Fruit fly (Drosophila melanogaster) whole organism, embryonic: ENCODE data around the gene asl.

ENCODE experiments used
- C15 ChIP-seq: fragments of 200-800 bp; sonication (Bioruptor generic); IDR thresholded peaks from 3 replicates; pipeline ENCODE4 v1.3.6; 2022; ENCODE audit warnings: missing biosample characterization, missing genetic modification characterization
- CG12391 ChIP-seq: fragments of 200-800 bp; sonication (Bioruptor generic); optimal IDR thresholded peaks from 3 replicates; lab custom pipeline; 2018; ENCODE audit warnings: missing biosample characterization, mild to moderate bottlenecking, missing genetic modification characterization, moderate library complexity
- CG12744 ChIP-seq: fragments of 200-800 bp; sonication (Bioruptor generic); optimal IDR thresholded peaks from 2 replicates; lab custom pipeline; 2016; ENCODE audit warnings: missing biosample characterization, missing genetic modification characterization
- CG12769 ChIP-seq: fragments of 200-800 bp; sonication (Bioruptor generic); optimal IDR thresholded peaks from 2 replicates; lab custom pipeline; 2019; ENCODE audit warnings: missing biosample characterization, mild to moderate bottlenecking, missing genetic modification characterization, moderate library complexity
- CG1529 ChIP-seq: fragments of 200-800 bp; sonication (Bioruptor generic); optimal IDR thresholded peaks from 3 replicates; lab custom pipeline; 2018; ENCODE audit warnings: missing biosample characterization, missing genetic modification characterization
- CG16815 ChIP-seq: fragments of 200-800 bp; sonication (Bioruptor generic); optimal IDR thresholded peaks from 3 replicates; lab custom pipeline; 2017; ENCODE audit warnings: missing biosample characterization, mild to moderate bottlenecking, missing genetic modification characterization
- CG2202 ChIP-seq: fragments of 200-800 bp; sonication (Bioruptor generic); optimal IDR thresholded peaks from 2 replicates; lab custom pipeline; 2018; ENCODE audit warnings: missing biosample characterization, mild to moderate bottlenecking, missing genetic modification characterization
- CG2712 ChIP-seq: fragments of 200-800 bp; optimal IDR thresholded peaks from 3 replicates; lab custom pipeline; 2019; ENCODE audit warnings: missing biosample characterization, mild to moderate bottlenecking, missing genetic modification characterization, moderate library complexity
- CG30020 ChIP-seq: fragments of 200-800 bp; optimal IDR thresholded peaks from 2 replicates; lab custom pipeline; 2019; ENCODE audit warnings: missing biosample characterization, mild to moderate bottlenecking, missing genetic modification characterization, moderate library complexity
- CG30403 ChIP-seq: fragments of 200-800 bp; sonication (Bioruptor generic); optimal IDR thresholded peaks from 3 replicates; lab custom pipeline; 2016; ENCODE audit warnings: missing biosample characterization, missing genetic modification characterization
- CG3065 ChIP-seq: fragments of 200-800 bp; sonication (Bioruptor generic); optimal IDR thresholded peaks from 2 replicates; lab custom pipeline; 2016; ENCODE audit warnings: missing biosample characterization, missing genetic modification characterization
- CG31365 ChIP-seq: fragments of 200-800 bp; sonication (Bioruptor generic); optimal IDR thresholded peaks from 2 replicates; lab custom pipeline; 2018; ENCODE audit warnings: missing biosample characterization, mild to moderate bottlenecking, missing genetic modification characterization
- CG34224 ChIP-seq: fragments of 200-800 bp; sonication (Bioruptor generic); IDR thresholded peaks from 3 replicates; pipeline ENCODE4 v1.3.6; 2022; ENCODE audit warnings: missing biosample characterization, missing genetic modification characterization; ENCODE audit not compliant: partially characterized antibody
- CG4360 ChIP-seq: fragments of 200-800 bp; sonication (Bioruptor generic); IDR thresholded peaks from 2 replicates; pipeline ENCODE4 v1.3.6; 2022; ENCODE audit warnings: missing biosample characterization, missing genetic modification characterization
- CG5953 ChIP-seq: fragments of 200-800 bp; sonication (Bioruptor generic); IDR thresholded peaks from 2 replicates; pipeline ENCODE4 v1.3.6; 2022; ENCODE audit warnings: missing biosample characterization, missing genetic modification characterization
- CG6689 ChIP-seq: fragments of 200-800 bp; sonication (Bioruptor generic); IDR thresholded peaks from 2 replicates; pipeline ENCODE4 v1.3.6; 2022; ENCODE audit warnings: missing biosample characterization, missing genetic modification characterization
- CG8281 ChIP-seq: fragments of 200-800 bp; sonication (Bioruptor generic); optimal IDR thresholded peaks from 2 replicates; lab custom pipeline; 2018; ENCODE audit warnings: missing biosample characterization, mild to moderate bottlenecking, missing genetic modification characterization, moderate library complexity
- CoRest ChIP-seq: fragments of 200-800 bp; sonication (Bioruptor generic); optimal IDR thresholded peaks from 3 replicates; lab custom pipeline; 2018; ENCODE audit warnings: missing biosample characterization, mild to moderate bottlenecking, missing genetic modification characterization, moderate library complexity
- Hand ChIP-seq: fragments of 200-800 bp; sonication (Bioruptor generic); optimal IDR thresholded peaks from 2 replicates; lab custom pipeline; 2017; ENCODE audit warnings: mild to moderate bottlenecking, missing biosample characterization, missing genetic modification reagents, missing genetic modification characterization
- Hmx ChIP-seq: fragments of 200-800 bp; sonication (Bioruptor generic); optimal IDR thresholded peaks from 2 replicates; lab custom pipeline; 2016; ENCODE audit warnings: missing biosample characterization, missing genetic modification characterization
- Jarid2 ChIP-seq: fragments of 200-800 bp; sonication (Bioruptor generic); optimal IDR thresholded peaks from 3 replicates; lab custom pipeline; 2017; ENCODE audit warnings: mild to moderate bottlenecking, missing biosample characterization, missing genetic modification reagents, missing genetic modification characterization
- Lim3 ChIP-seq: fragments of 200-800 bp; sonication (Bioruptor generic); IDR thresholded peaks from 2 replicates; pipeline ENCODE4 v1.3.6; 2022; ENCODE audit warnings: missing biosample characterization, missing genetic modification characterization
- NFAT ChIP-seq: fragments of 200-800 bp; sonication (Bioruptor generic); IDR thresholded peaks from 2 replicates; pipeline ENCODE4 v1.3.6; 2022; ENCODE audit warnings: missing biosample characterization, missing genetic modification characterization
- PHDP ChIP-seq: fragments of 200-800 bp; sonication (Bioruptor generic); optimal IDR thresholded peaks from 3 replicates; lab custom pipeline; 2018; ENCODE audit warnings: missing biosample characterization, mild to moderate bottlenecking, missing genetic modification characterization, moderate library complexity
- Poxn ChIP-seq: fragments of 200-800 bp; sonication (Bioruptor generic); IDR thresholded peaks from 2 replicates; pipeline ENCODE4 v1.3.6; 2022; ENCODE audit warnings: missing biosample characterization, missing genetic modification characterization
- Ptx1 ChIP-seq: fragments of 200-800 bp; sonication (Bioruptor generic); IDR thresholded peaks from 2 replicates; pipeline ENCODE4 v1.3.6; 2022; ENCODE audit warnings: missing biosample characterization, missing genetic modification characterization
- Rx ChIP-seq: fragments of 200-800 bp; sonication (Bioruptor generic); IDR thresholded peaks from 2 replicates; pipeline ENCODE4 v1.3.6; 2022; ENCODE audit warnings: missing biosample characterization, missing genetic modification characterization
- Sin3A ChIP-seq: fragments of >200 bp; optimal IDR thresholded peaks from 2 replicates; lab custom pipeline; 2018
- Ssrp ChIP-seq: fragments of 200-800 bp; sonication (Bioruptor generic); optimal IDR thresholded peaks from 2 replicates; lab custom pipeline; 2018; ENCODE audit warnings: missing biosample characterization, mild to moderate bottlenecking, missing genetic modification characterization, moderate library complexity
- amos ChIP-seq: fragments of 200-800 bp; sonication (Bioruptor generic); IDR thresholded peaks from 2 replicates; pipeline ENCODE4 v1.3.6; 2022; ENCODE audit warnings: missing biosample characterization, missing genetic modification characterization; ENCODE audit not compliant: partially characterized antibody
- az2 ChIP-seq: fragments of 200-800 bp; sonication (Bioruptor generic); optimal IDR thresholded peaks from 3 replicates; lab custom pipeline; 2016; ENCODE audit warnings: missing biosample characterization, missing genetic modification characterization
- bab2 ChIP-seq: fragments of 200-800 bp; sonication (Bioruptor generic); optimal IDR thresholded peaks from 2 replicates; lab custom pipeline; 2016; ENCODE audit warnings: missing biosample characterization, missing genetic modification characterization
- bbx ChIP-seq: fragments of 200-800 bp; sonication (Bioruptor generic); IDR thresholded peaks from 2 replicates; pipeline ENCODE4 v1.3.6; 2022; ENCODE audit warnings: missing biosample characterization, missing genetic modification characterization; ENCODE audit not compliant: partially characterized antibody
- bsh ChIP-seq, 2 experiments: fragments of 200-800 bp; sonication (Bioruptor generic); optimal IDR thresholded peaks; 2 replicates each; lab custom pipeline; 2017 to 2018; ENCODE audit warnings: mild to moderate bottlenecking in 2 of 2, missing biosample characterization in 2 of 2, missing genetic modification characterization in 2 of 2, moderate library complexity in 1 of 2
- btn ChIP-seq: fragments of 200-800 bp; sonication (Bioruptor generic); optimal IDR thresholded peaks from 2 replicates; lab custom pipeline; 2016; ENCODE audit warnings: missing biosample characterization, missing genetic modification characterization
- chn ChIP-seq: fragments of 200-800 bp; sonication (Bioruptor generic); optimal IDR thresholded peaks from 2 replicates; lab custom pipeline; 2016; ENCODE audit warnings: missing biosample characterization, missing genetic modification characterization
- crc ChIP-seq: fragments of 200-800 bp; sonication (Bioruptor generic); optimal IDR thresholded peaks from 2 replicates; lab custom pipeline; 2016; ENCODE audit warnings: missing biosample characterization, missing genetic modification characterization
- crol ChIP-seq: fragments of 200-800 bp; sonication (Bioruptor generic); IDR thresholded peaks from 2 replicates; pipeline ENCODE4 v1.3.6; 2022; ENCODE audit warnings: missing biosample characterization, missing genetic modification characterization
- crp ChIP-seq, 2 experiments: fragments of 200-800 bp; sonication (Bioruptor generic); optimal IDR thresholded peaks; 2 replicates in 1 of 2; 3 replicates in 1 of 2; lab custom pipeline; 2017; ENCODE audit warnings: missing biosample characterization in 2 of 2, missing genetic modification characterization in 2 of 2, mild to moderate bottlenecking in 1 of 2, moderate library complexity in 1 of 2
- cwo ChIP-seq: fragments of 200-800 bp; sonication (Bioruptor generic); optimal IDR thresholded peaks from 3 replicates; lab custom pipeline; 2017; ENCODE audit warnings: missing biosample characterization, missing genetic modification characterization, mild to moderate bottlenecking, moderate library complexity, missing genetic modification reagents
- da ChIP-seq: fragments of 200-800 bp; sonication (Bioruptor generic); optimal IDR thresholded peaks from 2 replicates; lab custom pipeline; 2016; ENCODE audit warnings: missing biosample characterization, missing genetic modification characterization
- esg ChIP-seq: fragments of 200-800 bp; sonication (Bioruptor generic); conservative IDR thresholded peaks from 2 replicates; pipeline ENCODE4 v1.3.6; 2022; ENCODE audit warnings: missing biosample characterization, missing genetic modification characterization
- knrl ChIP-seq: fragments of 200-800 bp; sonication (Bioruptor generic); IDR thresholded peaks from 3 replicates; pipeline ENCODE4 v1.3.6; 2022; ENCODE audit warnings: missing biosample characterization, missing genetic modification characterization; ENCODE audit not compliant: partially characterized antibody
- mld ChIP-seq: fragments of 200-800 bp; sonication (Bioruptor generic); IDR thresholded peaks from 3 replicates; pipeline ENCODE4 v1.3.6; 2022; ENCODE audit warnings: missing biosample characterization, missing genetic modification characterization; ENCODE audit not compliant: partially characterized antibody
- nerfin-2 ChIP-seq: fragments of 200-800 bp; sonication (Bioruptor generic); IDR thresholded peaks from 2 replicates; pipeline ENCODE4 v1.3.6; 2022; ENCODE audit warnings: missing biosample characterization, missing genetic modification characterization; ENCODE audit not compliant: partially characterized antibody
- p53 ChIP-seq: fragments of 200-800 bp; sonication (Bioruptor generic); optimal IDR thresholded peaks from 2 replicates; lab custom pipeline; 2016; ENCODE audit warnings: missing biosample characterization, missing genetic modification characterization
- run ChIP-seq: fragments of 200-800 bp; sonication (Bioruptor generic); optimal IDR thresholded peaks from 3 replicates; lab custom pipeline; 2018; ENCODE audit warnings: missing biosample characterization, mild to moderate bottlenecking, missing genetic modification characterization
- salm ChIP-seq: fragments of 200-800 bp; sonication (Bioruptor generic); optimal IDR thresholded peaks from 2 replicates; lab custom pipeline; 2018; ENCODE audit warnings: missing biosample characterization, mild to moderate bottlenecking, missing genetic modification characterization
- seq ChIP-seq: fragments of 200-800 bp; sonication (Bioruptor generic); IDR thresholded peaks from 2 replicates; pipeline ENCODE4 v1.3.6; 2022; ENCODE audit warnings: missing biosample characterization, missing genetic modification characterization

asl gene

DNA sequence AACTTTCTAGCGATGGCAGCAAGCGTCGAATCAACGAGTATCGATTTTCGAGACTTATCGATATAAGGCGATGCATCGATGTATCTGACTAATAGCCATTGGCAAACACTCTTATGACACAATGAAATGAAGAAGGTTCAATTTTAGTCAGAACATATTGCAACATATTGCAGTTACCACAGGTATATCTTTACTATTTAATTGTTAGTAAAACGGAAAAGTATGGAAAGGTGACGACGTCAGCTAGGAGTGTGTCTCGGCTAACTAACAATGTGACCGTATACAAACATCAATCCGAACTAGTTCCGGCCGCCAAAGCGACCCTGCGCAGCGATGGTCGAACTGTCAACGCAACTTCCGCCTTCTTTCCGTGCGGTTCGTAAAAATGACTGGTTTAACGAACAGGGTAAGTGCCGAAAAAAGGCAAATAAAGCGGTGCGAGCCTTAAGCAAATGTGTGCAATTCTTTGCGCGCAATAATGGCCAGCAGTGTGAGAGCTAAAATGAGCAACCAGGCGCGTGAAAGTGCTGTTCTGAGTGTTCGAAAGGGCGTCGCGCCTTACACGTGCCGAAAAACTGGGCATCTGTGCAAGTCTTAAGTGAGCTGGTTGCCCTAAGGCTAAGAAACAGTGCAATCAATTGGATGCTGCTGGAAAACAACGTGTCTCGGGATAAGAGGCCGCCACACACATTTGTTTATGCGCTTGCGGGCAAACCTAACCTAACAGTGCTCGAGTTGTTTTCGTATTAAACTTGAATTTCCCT lies 18.0 kb upstream of the asl start, which contains the start of the genes Dph4, Spec2 and RpL13A (continued):
- no peak for TF ChIP-seq mld (GFP tag; lab: Robert Waterston, UW)
- TF ChIP-seq Sin3A (lab: Kevin White, UChicago): peak; percentile 97
- TF ChIP-seq Jarid2 (GFP tag; lab: Kevin White, UChicago): peak; percentile 80
- no peak for TF ChIP-seq seq (GFP tag; lab: Robert Waterston, UW)
- TF ChIP-seq CG2202: peak; percentile 83
- no peak for TF ChIP-seq bbx (GFP tag; lab: Robert Waterston, UW)
- TF ChIP-seq amos (GFP tag; lab: Robert Waterston, UW): no peak
- TF ChIP-seq CG6689 (GFP tag; lab: Robert Waterston, UW): no peak
- TF ChIP-seq CG16815 (GFP tag; lab: Kevin White, UChicago): peak; percentile 71
- TF ChIP-seq CG3065 (GFP tag; lab: Kevin White, UChicago): peak; percentile 72
- no peak for TF ChIP-seq Ptx1 (GFP tag; lab: Robert Waterston, UW)
- TF ChIP-seq Rx (GFP tag; lab: Robert Waterston, UW): no peak
- peak; percentile 86 for TF ChIP-seq chn (GFP tag; lab: Kevin White, UChicago)
- TF ChIP-seq CG12391 (tag; lab: Kevin White, UChicago): peak; percentile 91
- peak; percentile 92 for TF ChIP-seq PHDP
- TF ChIP-seq btn (GFP tag; lab: Kevin White, UChicago): peak; percentile 93
- TF ChIP-seq esg (GFP tag; lab: Robert Waterston, UW): no peak
- TF ChIP-seq CG5953: no peak
- TF ChIP-seq da: peak; percentile 82
- TF ChIP-seq az2: peak; percentile 74
- TF ChIP-seq CG1529 (GFP tag; lab: Kevin White, UChicago): peak; percentile 88
- peak; percentile 77 for TF ChIP-seq bab2
- TF ChIP-seq CG30403: peak; percentile 83
- TF ChIP-seq CG12744 (GFP tag; lab: Kevin White, UChicago): peak; percentile 93
- TF ChIP-seq Ssrp (tag; lab: Kevin White, UChicago): peak; percentile 48
- TF ChIP-seq NFAT (GFP tag; lab: Robert Waterston, UW): no peak
- no peak for TF ChIP-seq CG4360 (GFP tag; lab: Robert Waterston, UW)
- TF ChIP-seq Poxn: no peak
- TF ChIP-seq Hand: peak; percentile 87
- TF ChIP-seq Hmx (GFP tag; lab: Kevin White, UChicago): peak; percentile 39
- TF ChIP-seq CG31365 (tag; lab: Kevin White, UChicago): peak; percentile 87
- TF ChIP-seq CG34224 (GFP tag; lab: Robert Waterston, UW): no peak
- peak; percentile 90 for TF ChIP-seq CG2712 (tag; lab: Kevin White, UChicago)
- peak; percentile 82 for TF ChIP-seq salm
- TF ChIP-seq cwo (GFP tag; lab: Kevin White, UChicago): peak; percentile 5
- TF ChIP-seq crp (GFP tag; optimal IDR thresholded peaks at IDR 0.05; lab: Kevin White, UChicago): peak in 1 of 2 experiments; percentile 67
- TF ChIP-seq knrl (GFP tag; lab: Robert Waterston, UW): no peak
- TF ChIP-seq run (tag; lab: Kevin White, UChicago): peak; percentile 75
- peak; percentile 90 for TF ChIP-seq crc (GFP tag; lab: Kevin White, UChicago)
- no peak for TF ChIP-seq crol (GFP tag; lab: Robert Waterston, UW)
- peak; percentile 82 for TF ChIP-seq CoRest (tag; lab: Kevin White, UChicago)
- TF ChIP-seq CG12769 (tag; lab: Kevin White, UChicago): peak; percentile 83
- peak; percentile 21 to 78 for TF ChIP-seq bsh (GFP tag; optimal IDR thresholded peaks at IDR 0.05; lab: Kevin White, UChicago)
- TF ChIP-seq nerfin-2 (GFP tag; lab: Robert Waterston, UW): no peak
- TF ChIP-seq p53 (GFP tag; lab: Kevin White, UChicago): peak; percentile 90
- TF ChIP-seq C15 (GFP tag; lab: Robert Waterston, UW): no peak
- no peak for TF ChIP-seq Lim3
- TF ChIP-seq CG8281 (tag; lab: Kevin White, UChicago): peak; percentile 71
- TF ChIP-seq CG30020 (tag; lab: Kevin White, UChicago): peak; percentile 78
